Fruit fly (Drosophila melanogaster) whole organism, embryonic: ENCODE data around the gene Gart.

Experiments
- CG10543 ChIP-seq: fragments of 200-800 bp; sonication (Bioruptor generic); optimal IDR thresholded peaks from 3 replicates; lab custom pipeline; 2017; ENCODE audit warnings: missing biosample characterization, mild to moderate bottlenecking, missing genetic modification characterization, moderate library complexity
- CG10654 ChIP-seq: fragments of 200-800 bp; sonication (Bioruptor generic); optimal IDR thresholded peaks from 2 replicates; lab custom pipeline; 2016; ENCODE audit warnings: missing biosample characterization, missing genetic modification characterization
- CG12769 ChIP-seq: fragments of 200-800 bp; sonication (Bioruptor generic); optimal IDR thresholded peaks from 2 replicates; lab custom pipeline; 2019; ENCODE audit warnings: missing biosample characterization, mild to moderate bottlenecking, missing genetic modification characterization, moderate library complexity
- CG13123 ChIP-seq: fragments of 200-800 bp; sonication (Bioruptor generic); optimal IDR thresholded peaks from 2 replicates; lab custom pipeline; 2016; ENCODE audit warnings: missing biosample characterization, missing genetic modification characterization
- CG14441 ChIP-seq: fragments of 200-800 bp; sonication (Bioruptor generic); IDR thresholded peaks from 2 replicates; pipeline ENCODE4 v1.3.6; 2022; ENCODE audit warnings: missing biosample characterization, missing genetic modification characterization
- CG16779 ChIP-seq: fragments of 200-800 bp; sonication (Bioruptor generic); IDR thresholded peaks from 2 replicates; pipeline ENCODE4 v1.3.6; 2022; ENCODE audit warnings: missing biosample characterization, missing genetic modification characterization
- CG18599 ChIP-seq: fragments of 200-800 bp; sonication (Bioruptor generic); optimal IDR thresholded peaks from 3 replicates; lab custom pipeline; 2017; ENCODE audit warnings: missing biosample characterization, missing genetic modification characterization, mild to moderate bottlenecking, moderate library complexity, missing genetic modification reagents
- CG2129 ChIP-seq: fragments of 200-800 bp; sonication (Bioruptor generic); IDR thresholded peaks from 2 replicates; pipeline ENCODE4 v1.3.6; 2022; ENCODE audit warnings: missing biosample characterization, missing genetic modification characterization; ENCODE audit not compliant: partially characterized antibody
- CG2202 ChIP-seq: fragments of 200-800 bp; sonication (Bioruptor generic); optimal IDR thresholded peaks from 2 replicates; lab custom pipeline; 2018; ENCODE audit warnings: missing biosample characterization, mild to moderate bottlenecking, missing genetic modification characterization
- CG31441 ChIP-seq: fragments of 200-800 bp; sonication (Bioruptor generic); IDR thresholded peaks from 2 replicates; pipeline ENCODE4 v1.3.6; 2022; ENCODE audit warnings: missing biosample characterization, missing genetic modification characterization
- CG42726 ChIP-seq: fragments of 200-800 bp; sonication (Bioruptor generic); IDR thresholded peaks from 2 replicates; pipeline ENCODE4 v1.3.6; 2022; ENCODE audit warnings: missing biosample characterization, missing genetic modification characterization; ENCODE audit not compliant: partially characterized antibody
- CG43689 ChIP-seq: fragments of 200-800 bp; sonication (Bioruptor generic); IDR thresholded peaks from 2 replicates; pipeline ENCODE4 v1.3.6; 2022; ENCODE audit warnings: missing biosample characterization, missing genetic modification characterization
- CG4424 ChIP-seq: fragments of 200-800 bp; sonication (Bioruptor generic); optimal IDR thresholded peaks from 3 replicates; lab custom pipeline; 2016; ENCODE audit warnings: missing biosample characterization, missing genetic modification characterization
- CG5245 ChIP-seq: fragments of 200-800 bp; sonication (Bioruptor generic); optimal IDR thresholded peaks from 3 replicates; lab custom pipeline; 2016; ENCODE audit warnings: missing biosample characterization, missing genetic modification characterization
- CG6683 ChIP-seq: fragments of 200-800 bp; sonication (Bioruptor generic); optimal IDR thresholded peaks from 2 replicates; lab custom pipeline; 2017; ENCODE audit warnings: missing biosample characterization, mild to moderate bottlenecking, missing genetic modification characterization, missing genetic modification reagents
- CG9932 ChIP-seq: fragments of 200-800 bp; sonication (Bioruptor generic); IDR thresholded peaks from 2 replicates; pipeline ENCODE4 v1.3.6; 2022; ENCODE audit warnings: missing biosample characterization, missing genetic modification characterization
- D ChIP-seq, 2 experiments: fragments of 200-800 bp in 1 of 2; fragments of >200 bp in 1 of 2; sonication (Bioruptor generic) in 1 of 2; optimal IDR thresholded peaks; 2 replicates in 1 of 2; 3 replicates in 1 of 2; lab custom pipeline; 2017; ENCODE audit warnings: mild to moderate bottlenecking in 1 of 2, missing biosample characterization in 1 of 2, missing genetic modification characterization in 1 of 2, missing genetic modification reagents in 1 of 2
- Dfd ChIP-seq, 2 experiments: fragments of >200 bp; optimal IDR thresholded peaks; 2 replicates each; lab custom pipeline; 2017; ENCODE audit warnings: missing biosample characterization in 2 of 2, missing genetic modification characterization in 2 of 2
- Gsc ChIP-seq: fragments of 200-800 bp; sonication (Bioruptor generic); IDR thresholded peaks from 2 replicates; pipeline ENCODE4 v1.3.6; 2022; ENCODE audit warnings: missing biosample characterization, missing genetic modification characterization
- HLH54F ChIP-seq: fragments of 200-800 bp; sonication (Bioruptor generic); optimal IDR thresholded peaks from 3 replicates; lab custom pipeline; 2016; ENCODE audit warnings: missing biosample characterization, missing genetic modification characterization
- Hmx ChIP-seq: fragments of 200-800 bp; sonication (Bioruptor generic); optimal IDR thresholded peaks from 2 replicates; lab custom pipeline; 2016; ENCODE audit warnings: missing biosample characterization, missing genetic modification characterization
- NC2β ChIP-seq: fragments of 200-800 bp; sonication (Bioruptor generic); optimal IDR thresholded peaks from 2 replicates; lab custom pipeline; 2016; ENCODE audit warnings: missing biosample characterization, missing genetic modification characterization
- Nf-YC ChIP-seq: fragments of 200-800 bp; optimal IDR thresholded peaks from 3 replicates; lab custom pipeline; 2019; ENCODE audit warnings: missing biosample characterization, mild to moderate bottlenecking, missing genetic modification characterization, moderate library complexity
- Opbp ChIP-seq: fragments of 200-800 bp; sonication (Bioruptor generic); IDR thresholded peaks from 3 replicates; pipeline ENCODE4 v1.3.6; 2022; ENCODE audit warnings: missing biosample characterization, missing genetic modification characterization; ENCODE audit not compliant: partially characterized antibody
- PHDP ChIP-seq: fragments of 200-800 bp; sonication (Bioruptor generic); optimal IDR thresholded peaks from 3 replicates; lab custom pipeline; 2018; ENCODE audit warnings: missing biosample characterization, mild to moderate bottlenecking, missing genetic modification characterization, moderate library complexity
- Spps ChIP-seq: fragments of 200-800 bp; sonication (Bioruptor generic); optimal IDR thresholded peaks from 2 replicates; lab custom pipeline; 2018; ENCODE audit warnings: missing biosample characterization, mild to moderate bottlenecking, missing genetic modification characterization
- Usf ChIP-seq: fragments of 200-800 bp; sonication (Bioruptor generic); optimal IDR thresholded peaks from 2 replicates; lab custom pipeline; 2017; ENCODE audit warnings: missing genotype, missing biosample characterization, missing genetic modification characterization
- ab ChIP-seq: fragments of 200-800 bp; sonication (Bioruptor generic); optimal IDR thresholded peaks from 2 replicates; lab custom pipeline; 2016; ENCODE audit warnings: missing biosample characterization, missing genetic modification characterization
- amos ChIP-seq: fragments of 200-800 bp; sonication (Bioruptor generic); IDR thresholded peaks from 2 replicates; pipeline ENCODE4 v1.3.6; 2022; ENCODE audit warnings: missing biosample characterization, missing genetic modification characterization; ENCODE audit not compliant: partially characterized antibody
- ase ChIP-seq: fragments of 200-800 bp; sonication (Bioruptor generic); IDR thresholded peaks from 3 replicates; pipeline ENCODE4 v1.3.6; 2022; ENCODE audit warnings: missing biosample characterization, missing genetic modification characterization
- bcd ChIP-seq: fragments of 200-800 bp; sonication (Bioruptor generic); optimal IDR thresholded peaks from 2 replicates; lab custom pipeline; 2017; ENCODE audit warnings: missing biosample characterization, mild to moderate bottlenecking, missing genetic modification characterization
- cad ChIP-seq: fragments of >200 bp; optimal IDR thresholded peaks from 2 replicates; lab custom pipeline; 2017; ENCODE audit warnings: missing biosample characterization, missing genetic modification characterization
- cato ChIP-seq: fragments of 200-800 bp; sonication (Bioruptor generic); optimal IDR thresholded peaks from 2 replicates; lab custom pipeline; 2016; ENCODE audit warnings: missing biosample characterization, missing genetic modification characterization, borderline replicate concordance
- crc ChIP-seq: fragments of 200-800 bp; sonication (Bioruptor generic); optimal IDR thresholded peaks from 2 replicates; lab custom pipeline; 2016; ENCODE audit warnings: missing biosample characterization, missing genetic modification characterization
- dan ChIP-seq: fragments of 200-800 bp; sonication (Bioruptor generic); IDR thresholded peaks from 2 replicates; pipeline ENCODE4 v1.3.6; 2022; ENCODE audit warnings: missing biosample characterization, missing genetic modification characterization
- fd3F ChIP-seq: fragments of 200-800 bp; sonication (Bioruptor generic); optimal IDR thresholded peaks from 2 replicates; lab custom pipeline; 2018; ENCODE audit warnings: missing biosample characterization, mild to moderate bottlenecking, missing genetic modification characterization, moderate library complexity
- gfzf ChIP-seq: fragments of 200-800 bp; sonication (Bioruptor generic); optimal IDR thresholded peaks from 2 replicates; lab custom pipeline; 2016; ENCODE audit warnings: missing biosample characterization, mild to moderate bottlenecking, missing genetic modification characterization, moderate library complexity
- gt ChIP-seq: fragments of 200-800 bp; sonication (Bioruptor generic); IDR thresholded peaks from 2 replicates; pipeline ENCODE4 v1.3.6; 2022; ENCODE audit warnings: missing biosample characterization, missing genetic modification characterization
- kay ChIP-seq: fragments of 200-800 bp; sonication (Bioruptor generic); optimal IDR thresholded peaks from 2 replicates; lab custom pipeline; 2016; ENCODE audit warnings: missing biosample characterization, missing genetic modification characterization
- kni ChIP-seq: fragments of 200-800 bp; sonication (Bioruptor generic); optimal IDR thresholded peaks from 3 replicates; lab custom pipeline; 2017; ENCODE audit warnings: mild to moderate bottlenecking, missing biosample characterization, missing genetic modification reagents, missing genetic modification characterization
- lilli ChIP-seq: fragments of 200-800 bp; sonication (Bioruptor generic); optimal IDR thresholded peaks from 3 replicates; lab custom pipeline; 2016; ENCODE audit warnings: missing biosample characterization, missing genetic modification characterization
- lmd ChIP-seq: fragments of 200-800 bp; sonication (Bioruptor generic); IDR thresholded peaks from 2 replicates; pipeline ENCODE4 v1.3.6; 2022; ENCODE audit warnings: missing biosample characterization, missing genetic modification characterization
- prd ChIP-seq, 3 experiments: fragments of >200 bp in 2 of 3; fragments of 200-800 bp in 1 of 3; sonication (Bioruptor generic) in 1 of 3; optimal IDR thresholded peaks in 2 of 3; IDR thresholded peaks in 1 of 3; 2 replicates in 2 of 3; 3 replicates in 1 of 3; pipeline versions ENCODE4 v1.3.6 to Lab custom; 2017 to 2022; ENCODE audit warnings: missing biosample characterization in 1 of 3, missing genetic modification characterization in 1 of 3
- psq ChIP-seq: fragments of 200-800 bp; sonication (Bioruptor generic); optimal IDR thresholded peaks from 2 replicates; lab custom pipeline; 2017; ENCODE audit warnings: missing biosample characterization, missing genetic modification characterization
- ranshi ChIP-seq: fragments of 200-800 bp; sonication (Bioruptor generic); IDR thresholded peaks from 2 replicates; pipeline ENCODE4 v1.3.6; 2022; ENCODE audit warnings: missing biosample characterization, missing genetic modification characterization
- sob ChIP-seq: fragments of 200-800 bp; sonication (Bioruptor generic); IDR thresholded peaks from 2 replicates; pipeline ENCODE4 v1.3.6; 2022; ENCODE audit warnings: missing biosample characterization, missing genetic modification characterization
- ttk ChIP-seq: fragments of 200-800 bp; sonication (Bioruptor generic); IDR thresholded peaks from 2 replicates; pipeline ENCODE4 v2.1.2; 2022; ENCODE audit warnings: missing biosample characterization, missing genetic modification characterization
- tup ChIP-seq: fragments of 200-800 bp; sonication (Bioruptor generic); optimal IDR thresholded peaks from 2 replicates; lab custom pipeline; 2016; ENCODE audit warnings: missing biosample characterization, mild to moderate bottlenecking, missing genetic modification characterization, moderate library complexity
- wek ChIP-seq: fragments of 200-800 bp; sonication (Bioruptor generic); optimal IDR thresholded peaks from 3 replicates; lab custom pipeline; 2018; ENCODE audit warnings: missing biosample characterization, mild to moderate bottlenecking, missing genetic modification characterization, moderate library complexity

Gart gene

DNA sequence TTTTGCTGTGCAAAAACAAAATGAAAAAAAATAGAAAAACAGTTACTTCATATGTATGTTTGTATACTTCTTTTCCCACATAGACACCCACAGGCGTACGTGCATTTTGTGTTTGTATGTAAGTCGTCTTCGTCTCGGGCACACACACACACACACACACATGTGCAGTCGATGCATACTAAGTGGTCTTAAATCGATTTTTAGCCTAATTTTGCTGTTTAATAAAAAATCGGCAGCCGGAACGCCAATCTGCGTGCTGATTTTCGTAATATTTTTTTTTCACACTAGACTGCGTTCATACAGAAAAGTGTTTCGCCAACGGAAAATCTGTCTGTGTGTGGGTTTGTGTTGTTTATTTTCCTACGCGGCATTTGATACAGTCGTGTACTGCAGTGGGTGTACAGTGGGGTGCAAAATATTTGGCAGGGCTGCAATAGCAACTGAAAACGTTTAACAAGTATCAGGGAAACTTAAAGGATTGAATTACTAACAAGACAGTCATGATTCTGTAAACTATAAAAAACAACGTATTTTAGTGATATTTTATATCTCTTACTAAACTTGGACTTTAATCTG lies 9.5 kb upstream of the Gart start (continued):
- TF ChIP-seq ab (GFP tag; lab: Kevin White, UChicago) (no peak), ttk (GFP tag; lab: Robert Waterston, UW) (no peak), CG2202 (tag; lab: Kevin White, UChicago) (no peak), bcd (GFP tag; lab: Kevin White, UChicago) (no peak), prd (optimal IDR thresholded peaks at IDR 0.05; lab: Kevin White, UChicago) (no peak), prd (GFP tag; IDR thresholded peaks at IDR 0.05; lab: Robert Waterston, UW) (peak; percentile 37; the same call in 1 of the 3 replicates), cato (no peak), Gsc (GFP tag; lab: Robert Waterston, UW) (no peak), kni (GFP tag; lab: Kevin White, UChicago) (no peak), CG6683 (no peak), tup (no peak), Hmx (no peak), kay (GFP tag; lab: Kevin White, UChicago) (no peak), sob (GFP tag; lab: Robert Waterston, UW) (peak; percentile 45; the same call in 1 of the 2 replicates), ase (GFP tag; lab: Robert Waterston, UW) (peak; percentile 50; the same call in 1 of the 3 replicates), PHDP (no peak), HLH54F (GFP tag; lab: Kevin White, UChicago) (peak; percentile 18), crc (peak; percentile 31), CG10654 (GFP tag; lab: Kevin White, UChicago) (no peak), CG43689 (no peak), CG42726 (GFP tag; lab: Robert Waterston, UW) (no peak), psq (GFP tag; lab: Kevin White, UChicago) (no peak), CG14441 (GFP tag; lab: Robert Waterston, UW) (0 out of 2 replicates have a peak, but pooled peaks have one; percentile 37), wek (GFP tag; lab: Kevin White, UChicago) (peak; percentile 41), CG10543 (GFP tag; lab: Kevin White, UChicago) (peak; percentile 2), gt (GFP tag; lab: Robert Waterston, UW) (no peak), Spps (tag; lab: Kevin White, UChicago) (no peak), CG4424 (GFP tag; lab: Kevin White, UChicago) (peak; percentile 16), lmd (GFP tag; lab: Robert Waterston, UW) (peak; percentile 44; the same call in 1 of the 2 replicates), NC2β (GFP tag; lab: Kevin White, UChicago) (no peak), amos (GFP tag; lab: Robert Waterston, UW) (no peak), Dfd (GFP tag; optimal IDR thresholded peaks at IDR 0.05; lab: Kevin White, UChicago) (no peak), CG2129 (GFP tag; lab: Robert Waterston, UW) (no peak), Nf-YC (tag; lab: Kevin White, UChicago) (peak; percentile 40), CG13123 (peak; percentile 1), lilli (GFP tag; lab: Kevin White, UChicago) (peak; percentile 69), Usf (GFP tag; lab: Kevin White, UChicago) (no peak), cad (GFP tag; lab: Kevin White, UChicago) (no peak), fd3F (no peak), CG31441 (GFP tag; lab: Robert Waterston, UW) (no peak), CG18599 (GFP tag; lab: Kevin White, UChicago) (no peak), CG9932 (GFP tag; lab: Robert Waterston, UW) (peak; percentile 40; the same call in 1 of the 2 replicates), CG12769 (tag; lab: Kevin White, UChicago) (peak; percentile 46), ranshi (GFP tag; lab: Robert Waterston, UW) (0 out of 2 replicates have a peak, but pooled peaks have one; percentile 8), dan (no peak), CG5245 (GFP tag; lab: Kevin White, UChicago) (peak; percentile 16), CG16779 (GFP tag; lab: Robert Waterston, UW) (no peak), D (optimal IDR thresholded peaks at IDR 0.05; lab: Kevin White, UChicago) (no peak), D (GFP tag; optimal IDR thresholded peaks at IDR 0.05; lab: Kevin White, UChicago) (no peak), gfzf (GFP tag; lab: Kevin White, UChicago) (no peak), Opbp (no peak)
